Worm (Caenorhabditis elegans) whole organism, L4 larva: ENCODE results near the gene F56B3.4.

ENCODE experiments used
- Y75B8A.6 ChIP-seq: fragments of 200-800 bp; sonication (Bioruptor generic); IDR thresholded peaks from 2 replicates; pipeline ENCODE4 v1.3.6; 2022; ENCODE audit warnings: missing genetic modification reagents, missing genetic modification characterization, missing compliant biosample characterization
- ama-1 ChIP-seq: fragments of 150-350 bp; optimal IDR thresholded peaks from 2 replicates; lab custom pipeline; 2014; ENCODE audit warnings: inconsistent platforms, mixed read lengths
- ceh-82 ChIP-seq: sonication (generic microtip); optimal IDR thresholded peaks from 2 replicates; lab custom pipeline; 2017; ENCODE audit warnings: missing biosample characterization, missing genetic modification characterization
- dpl-1 ChIP-seq: fragments of 150-350 bp; optimal IDR thresholded peaks from 2 replicates; lab custom pipeline; 2014; ENCODE audit warnings: missing biosample characterization, missing genetic modification reagents, missing genetic modification characterization
- fos-1 ChIP-seq: fragments of 150-350 bp; optimal IDR thresholded peaks from 2 replicates; lab custom pipeline; 2014; ENCODE audit warnings: missing biosample characterization, missing genetic modification characterization
- nhr-42 ChIP-seq: fragments of 200-800 bp; sonication (Bioruptor generic); IDR thresholded peaks from 2 replicates; pipeline ENCODE4 v1.3.6; 2022; ENCODE audit warnings: missing genetic modification characterization, missing compliant biosample characterization
- snpc-4 ChIP-seq: fragments of 150-350 bp; optimal IDR thresholded peaks from 2 replicates; lab custom pipeline; 2014; ENCODE audit warnings: missing biosample characterization, missing genetic modification characterization
- tag-97 ChIP-seq: fragments of 200-800 bp; sonication (Bioruptor generic); IDR thresholded peaks from 2 replicates; pipeline ENCODE4 v1.3.6; 2022; ENCODE audit warnings: missing genetic modification characterization, missing compliant biosample characterization
- unc-39 ChIP-seq: sonication (generic microtip); optimal IDR thresholded peaks from 2 replicates; lab custom pipeline; 2017; ENCODE audit warnings: missing biosample characterization, missing genetic modification characterization

- no peak for TF ChIP-seq unc-39 (tag; lab: Kevin White, UChicago)
- no peak for TF ChIP-seq fos-1
- no peak for TF ChIP-seq tag-97 (GFP tag; lab: Robert Waterston, UW)
- no peak for TF ChIP-seq Y75B8A.6 (GFP tag; lab: Robert Waterston, UW)
- no peak for TF ChIP-seq snpc-4 (tag; lab: Kevin White, UChicago)
- no peak; the same call in 1 of the 2 replicates for TF ChIP-seq nhr-42
- no peak for TF ChIP-seq ceh-82 (tag; lab: Kevin White, UChicago)
- TF ChIP-seq dpl-1 (GFP tag; lab: Kevin White, UChicago), result peak; percentile 76
- no peak for TF ChIP-seq ama-1
Measured at ce11 chrIV:796521-797073, 2.5 kb upstream of the F56B3.4 start, which contains the start of the genes F56B3.11 and ech-5.
